Worm (Caenorhabditis elegans) whole organism, midembryonic: ENCODE measurements around the gene C08E8.9.

Experiments
- T22C8.4 ChIP-seq: fragments of 200-800 bp; sonication (Bioruptor generic); IDR thresholded peaks from 2 replicates; pipeline ENCODE4 v1.3.6; 2022; ENCODE audit warnings: missing genetic modification characterization, missing compliant biosample characterization
- flt-1 ChIP-seq: fragments of 200-800 bp; sonication (Bioruptor generic); IDR thresholded peaks from 2 replicates; pipeline ENCODE4 v1.3.6; 2022; ENCODE audit warnings: missing genetic modification characterization, missing compliant biosample characterization
- tab-1 ChIP-seq: fragments of 200-800 bp; sonication (Bioruptor generic); IDR thresholded peaks from 2 replicates; pipeline ENCODE4 v1.3.6; 2022; ENCODE audit warnings: missing genetic modification characterization, missing compliant biosample characterization

- TF ChIP-seq flt-1 (GFP tag; lab: Robert Waterston, UW), result no peak
- TF ChIP-seq tab-1 (GFP tag; lab: Robert Waterston, UW), result no peak
- TF ChIP-seq T22C8.4 (GFP tag; lab: Robert Waterston, UW), result no peak
Observed at ce11 chrV:18324525-18324924, 40.1 kb upstream of the C08E8.9 start.
